Worm (Caenorhabditis elegans): ENCODE data around the gene C34E11.4.

ce11 chrX:11757666-11758065 is 46.3 kb upstream of the C34E11.4 start:
- TF ChIP-seq dao-5 (tag; optimal IDR thresholded peaks at IDR 0.05) (peak; percentile 86), him-1 (tag; optimal IDR thresholded peaks at IDR 0.05) (peak; percentile 90), W03F9.2 (tag; optimal IDR thresholded peaks at IDR 0.05) (peak; percentile 48)

Measured in whole organism, L4/young adult.